Fruit fly (Drosophila melanogaster): ENCODE measurements around the gene Hmgcl.
A peak's percentile ranks its signal among the peaks of the same experiment; 100 is the strongest.

The Hmgcl gene

DNA sequence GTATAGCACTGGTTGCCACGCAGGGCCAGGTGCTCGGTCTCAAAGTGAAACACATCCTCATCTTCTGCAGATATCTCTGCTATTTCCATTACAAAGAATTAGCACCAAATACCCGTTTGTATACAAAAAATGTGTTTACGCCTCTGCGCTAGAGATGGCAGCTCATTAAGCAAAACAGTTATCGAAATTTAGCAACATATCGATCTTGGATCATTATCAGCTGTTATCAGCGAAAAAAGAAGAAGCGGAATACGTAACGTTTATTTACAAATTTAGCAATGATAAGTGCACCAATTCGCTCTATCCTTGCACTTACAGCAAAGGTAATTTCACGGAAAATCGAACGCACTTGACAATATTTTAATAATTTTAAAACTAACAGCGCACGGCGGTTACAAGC, at the start of gene Hmgcl, which contains the start of gene Atac1:
TSS of gene Hmgcl (plus strand) at position 213 of the 400 bp plus-strand sequence.
TSS of gene Atac1 (minus strand) at position 164 of the 400 bp plus-strand sequence.
- no peak for TF ChIP-seq psq (optimal IDR thresholded peaks at IDR 0.05)
- no peak for TF ChIP-seq CG8478 (optimal IDR thresholded peaks at IDR 0.05)
- TF ChIP-seq usp (GFP tag; optimal IDR thresholded peaks at IDR 0.05) = no peak
- TF ChIP-seq EcR (GFP tag; optimal IDR thresholded peaks at IDR 0.05) = no peak
- no peak for TF ChIP-seq Dll (optimal IDR thresholded peaks at IDR 0.05)
- TF ChIP-seq pan (optimal IDR thresholded peaks at IDR 0.05) = no peak

DNA sequence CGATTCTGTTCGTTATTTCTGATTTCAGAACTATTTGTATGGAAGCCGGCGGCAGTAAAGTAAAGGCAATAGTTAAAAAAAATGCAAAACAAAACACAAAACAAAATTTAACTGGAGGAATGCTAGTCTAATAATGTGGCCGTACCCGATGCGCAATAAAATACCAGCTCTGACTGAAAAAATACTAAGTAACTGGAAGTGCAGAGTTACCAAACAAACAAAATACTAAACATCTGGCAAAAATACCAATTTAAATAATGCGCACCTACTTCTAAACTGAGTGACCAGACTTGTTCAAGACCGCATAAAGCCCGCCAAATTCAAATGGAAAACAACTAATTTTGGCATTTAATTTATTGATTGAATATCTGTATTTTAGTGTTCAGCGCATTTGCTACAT, 46.2 kb upstream of the Hmgcl start, which contains the start of gene Wee1:
TSS of gene Wee1 (minus strand) at position 175 of the 400 bp plus-strand sequence.
- TF ChIP-seq pan (optimal IDR thresholded peaks at IDR 0.05) (no peak), psq (optimal IDR thresholded peaks at IDR 0.05) (no peak), usp (GFP tag; optimal IDR thresholded peaks at IDR 0.05) (no peak), EcR (GFP tag; optimal IDR thresholded peaks at IDR 0.05) (no peak), Dll (optimal IDR thresholded peaks at IDR 0.05) (no peak), CG8478 (optimal IDR thresholded peaks at IDR 0.05) (no peak)

DNA sequence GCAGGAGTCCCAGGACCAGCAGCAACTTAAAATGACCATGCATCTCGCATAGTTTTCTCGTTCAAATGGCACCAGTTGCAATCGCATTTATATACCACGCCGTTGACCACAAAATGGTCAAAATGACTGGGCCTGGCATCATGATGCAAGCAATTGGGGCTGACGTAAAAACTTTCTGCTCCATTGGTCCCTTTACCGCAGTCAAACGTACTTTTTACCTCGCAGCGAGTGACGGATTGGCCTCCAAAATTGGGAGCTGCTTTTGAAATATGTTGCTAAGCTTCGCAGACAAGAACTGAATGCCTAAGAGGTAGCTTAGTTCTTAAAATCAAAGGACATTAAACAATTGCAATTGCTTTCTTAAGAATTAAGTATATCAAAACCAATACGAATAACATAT, 43.8 kb upstream of the Hmgcl start, which contains the start of gene CG32829:
TSS of gene CG32829 (minus strand) at position 101 of the 400 bp plus-strand sequence.
- TF ChIP-seq CG8478 (optimal IDR thresholded peaks at IDR 0.05) = no peak
- TF ChIP-seq pan (optimal IDR thresholded peaks at IDR 0.05) = no peak
- TF ChIP-seq usp (GFP tag; optimal IDR thresholded peaks at IDR 0.05) = no peak
- TF ChIP-seq EcR (GFP tag; optimal IDR thresholded peaks at IDR 0.05) = no peak
- no peak for TF ChIP-seq psq (optimal IDR thresholded peaks at IDR 0.05)
- TF ChIP-seq Dll (optimal IDR thresholded peaks at IDR 0.05) = no peak

DNA sequence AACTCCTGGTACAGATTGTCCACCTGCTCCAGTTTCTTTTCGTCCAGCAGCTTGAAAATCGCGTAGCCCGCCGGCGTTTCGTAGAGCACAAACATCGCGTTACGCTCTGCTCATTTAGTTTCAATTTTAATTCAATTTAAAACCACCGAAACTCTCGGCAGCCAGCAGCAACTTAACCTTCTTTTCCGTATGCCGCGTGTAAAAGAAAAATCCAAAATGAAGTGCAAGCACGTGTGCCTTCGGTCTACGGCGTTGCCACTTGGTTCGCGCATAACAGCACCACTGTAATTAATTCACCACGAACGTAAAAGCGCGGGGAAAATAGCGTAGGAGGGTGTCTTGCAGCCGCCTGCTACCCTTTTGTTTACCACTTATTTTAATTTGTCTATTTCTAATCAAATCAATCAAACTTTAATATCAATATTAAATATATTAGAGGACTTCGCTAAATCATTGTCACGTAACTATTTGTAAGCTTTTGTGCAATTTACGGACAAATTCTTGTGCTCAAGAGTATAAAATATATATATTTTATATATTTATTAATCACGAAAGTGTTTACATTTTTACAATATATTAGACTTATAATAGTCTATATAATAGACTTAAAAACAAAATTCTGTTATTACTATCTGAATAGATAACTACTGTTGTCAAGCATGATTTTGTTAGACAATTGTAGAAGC, 41.5 kb upstream of the Hmgcl start, which contains the start of gene nop5:
TSS of gene nop5 (minus strand) at position 227 of the 686 bp plus-strand sequence.
- TF ChIP-seq Dll (optimal IDR thresholded peaks at IDR 0.05) (no peak), pan (optimal IDR thresholded peaks at IDR 0.05) (peak; percentile 97)

DNA sequence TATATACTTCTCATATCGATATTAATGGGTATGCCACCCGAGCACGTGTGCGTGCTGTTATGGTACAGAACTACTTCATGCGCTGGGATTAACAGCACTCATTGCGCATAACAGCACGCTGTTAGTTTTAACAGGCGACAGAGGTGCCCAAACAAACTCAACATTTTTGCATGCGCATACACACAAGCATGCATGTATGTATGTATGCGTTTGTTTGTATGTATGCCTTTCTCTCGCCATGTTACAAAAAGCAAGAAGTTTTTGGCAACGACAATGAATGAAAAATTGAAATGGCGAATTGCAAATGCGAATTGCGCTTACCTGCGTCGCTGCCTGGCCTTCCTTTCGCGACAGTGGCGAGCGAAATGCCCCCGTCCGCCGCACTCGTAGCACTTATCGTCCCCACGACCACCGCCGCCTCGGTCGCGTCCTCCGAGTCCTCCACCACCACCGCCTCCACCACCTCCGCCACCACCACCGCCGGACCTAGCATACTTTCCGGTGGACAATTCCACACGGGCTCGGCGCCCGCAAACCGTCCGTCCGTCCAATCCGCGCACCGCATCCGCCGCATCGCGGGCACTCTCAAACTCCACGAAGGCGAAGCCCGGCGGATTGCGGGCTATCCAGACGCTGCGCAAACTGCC, 40.9 kb upstream of the Hmgcl start:
- TF ChIP-seq usp (GFP tag; optimal IDR thresholded peaks at IDR 0.05) (no peak), psq (optimal IDR thresholded peaks at IDR 0.05) (no peak), pan (optimal IDR thresholded peaks at IDR 0.05) (no peak), EcR (GFP tag; optimal IDR thresholded peaks at IDR 0.05) (no peak), Dll (optimal IDR thresholded peaks at IDR 0.05) (no peak), CG8478 (optimal IDR thresholded peaks at IDR 0.05) (no peak)

DNA sequence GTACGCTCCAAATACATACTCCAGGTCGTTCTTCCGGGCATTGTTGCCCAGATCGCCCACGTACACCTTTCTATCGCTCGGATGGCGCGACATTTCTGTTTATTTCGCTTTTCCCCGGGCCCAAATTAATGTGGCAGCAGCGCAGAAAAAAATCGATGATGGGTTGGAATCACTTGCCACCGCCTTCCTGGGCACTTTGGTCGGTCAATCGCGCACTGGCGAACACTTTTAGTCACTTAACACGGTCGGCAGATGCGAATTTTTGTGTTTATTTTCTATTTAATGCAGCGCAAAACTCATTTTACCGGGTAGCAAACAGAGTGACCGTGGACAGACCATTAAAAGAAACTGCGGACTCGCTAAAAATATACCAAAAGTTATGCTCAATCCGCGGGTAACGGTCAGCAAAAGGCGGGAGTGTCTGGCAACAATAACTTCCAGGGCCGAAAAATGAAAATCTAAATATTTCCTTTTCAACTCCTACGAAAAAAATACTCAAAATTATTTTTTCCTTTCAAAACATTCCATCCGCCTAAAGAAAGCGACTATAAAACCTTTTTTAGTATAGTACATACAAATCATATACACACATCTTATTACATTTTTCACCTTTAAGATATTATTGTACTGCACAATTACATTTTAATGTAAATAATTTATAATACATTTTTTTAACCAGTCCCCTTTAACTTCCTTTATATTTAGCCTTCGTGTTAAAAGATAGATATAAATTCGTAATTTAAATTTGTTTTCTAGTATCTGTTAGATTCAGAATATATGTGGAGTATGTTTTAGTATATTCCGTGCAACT, 40.1 kb upstream of the Hmgcl start, which contains the start of gene x16:
TSS of gene x16 (minus strand) at position 361 of the 811 bp plus-strand sequence.
- TF ChIP-seq EcR (GFP tag; optimal IDR thresholded peaks at IDR 0.05) = no peak
- no peak for TF ChIP-seq usp (GFP tag; optimal IDR thresholded peaks at IDR 0.05)
- no peak for TF ChIP-seq CG8478 (optimal IDR thresholded peaks at IDR 0.05)
- no peak for TF ChIP-seq Dll (optimal IDR thresholded peaks at IDR 0.05)
- no peak for TF ChIP-seq psq (optimal IDR thresholded peaks at IDR 0.05)
- TF ChIP-seq pan (optimal IDR thresholded peaks at IDR 0.05) = no peak

DNA sequence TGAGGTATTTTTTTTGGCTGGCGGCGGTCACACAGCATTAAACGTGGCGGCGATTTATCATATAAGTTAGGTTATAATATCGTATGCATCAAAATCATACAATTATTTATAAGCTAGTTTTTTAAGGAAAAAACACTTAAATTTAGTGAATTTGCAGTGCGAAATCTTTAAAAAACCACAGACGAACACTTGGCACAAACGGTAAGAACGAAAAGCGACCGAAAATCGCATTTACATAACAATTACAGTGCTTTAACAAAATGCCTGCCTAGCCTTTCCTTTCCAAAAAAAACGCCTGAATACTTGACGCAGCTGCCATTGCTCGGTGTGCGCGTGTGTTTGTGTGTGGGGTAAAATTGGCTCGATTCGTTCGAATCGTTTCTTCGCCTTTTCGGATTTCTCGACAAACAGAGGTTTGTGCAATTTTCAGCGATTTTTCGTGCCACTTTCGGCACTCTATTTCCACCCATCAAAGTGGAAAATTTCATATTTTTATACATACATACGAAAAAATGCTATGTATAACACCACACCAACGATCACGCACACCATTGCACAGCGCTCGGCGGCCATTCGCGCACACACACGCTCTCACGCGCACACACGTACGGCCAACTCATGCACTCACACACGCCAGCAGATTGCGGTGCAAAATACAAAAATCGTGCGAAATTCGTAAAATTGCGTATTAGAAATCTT, 39.4 kb upstream of the Hmgcl start, which contains the start of gene Hrb27C:
TSS of gene Hrb27C (plus strand) at position 44 of the 699 bp plus-strand sequence.
- TF ChIP-seq CG8478 (optimal IDR thresholded peaks at IDR 0.05) = peak; percentile 33
- TF ChIP-seq pan (optimal IDR thresholded peaks at IDR 0.05) = no peak

DNA sequence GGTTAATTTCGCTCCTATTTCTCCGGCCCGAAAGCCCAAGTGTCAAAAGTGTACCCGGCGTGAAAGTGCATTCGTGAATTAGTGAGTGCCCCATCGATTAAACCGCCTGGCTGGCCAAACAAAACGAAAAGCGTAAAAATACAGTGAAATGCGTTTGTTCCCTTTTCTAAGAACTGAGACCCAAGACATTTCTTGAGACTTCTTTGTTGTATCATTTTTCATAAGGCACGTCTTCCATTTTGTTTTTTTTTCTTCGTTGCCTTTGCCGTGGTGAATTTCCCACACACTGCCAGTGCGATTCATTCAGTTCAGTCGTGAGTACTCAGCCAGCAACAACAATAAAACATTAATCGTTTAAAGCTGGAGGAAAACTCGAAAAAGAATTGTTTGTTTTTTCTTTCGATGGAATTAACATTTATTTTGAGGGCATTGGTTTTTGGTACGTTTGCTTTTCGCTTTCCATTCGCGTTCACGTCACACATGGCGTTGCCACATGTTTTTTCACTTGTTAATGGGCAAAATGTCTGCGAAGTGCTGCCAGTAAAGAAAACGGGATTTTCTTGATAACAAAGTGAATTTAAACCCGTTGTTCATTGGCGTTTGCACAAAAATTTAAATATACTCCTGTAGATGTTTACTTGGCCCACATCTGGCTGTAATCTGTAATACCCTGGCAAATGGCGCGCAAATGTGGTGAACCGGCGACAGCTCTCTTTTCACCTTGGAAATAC, 38.7 kb upstream of the Hmgcl start:
- TF ChIP-seq CG8478 (optimal IDR thresholded peaks at IDR 0.05) (no peak), pan (optimal IDR thresholded peaks at IDR 0.05) (no peak), psq (optimal IDR thresholded peaks at IDR 0.05) (no peak), Dll (optimal IDR thresholded peaks at IDR 0.05) (no peak), EcR (GFP tag; optimal IDR thresholded peaks at IDR 0.05) (no peak), usp (GFP tag; optimal IDR thresholded peaks at IDR 0.05) (no peak)

DNA sequence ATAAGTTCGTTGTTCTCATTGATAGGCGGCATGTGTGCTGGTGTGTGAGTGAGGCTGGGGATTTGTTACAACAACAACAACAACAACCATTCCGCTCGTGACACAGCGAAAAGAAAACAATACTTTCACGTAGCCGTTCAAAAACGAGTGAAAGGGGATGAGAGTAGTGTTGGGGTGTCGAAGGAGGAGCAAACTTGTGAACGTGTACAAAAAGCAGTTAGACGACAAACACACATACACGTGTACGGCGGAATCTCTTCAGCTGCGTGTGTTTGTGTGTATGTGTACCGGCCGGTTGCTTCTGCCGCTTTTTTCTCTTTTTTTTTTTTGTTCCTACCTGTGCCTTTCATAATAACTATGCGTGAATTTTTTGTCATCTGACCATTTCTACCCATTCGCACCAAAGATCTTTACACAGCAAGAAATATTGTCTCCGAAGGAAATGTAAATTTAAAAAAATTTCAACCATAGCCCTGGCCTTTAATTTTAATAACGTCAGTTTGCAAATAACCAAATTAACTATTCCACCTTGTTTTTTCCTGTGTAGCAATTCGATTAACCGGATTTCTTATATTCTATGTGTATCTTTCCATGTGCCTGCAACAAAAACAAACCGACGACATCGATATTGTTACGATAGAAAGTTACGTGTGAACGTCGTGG, 38.0 kb upstream of the Hmgcl start:
- TF ChIP-seq CG8478 (optimal IDR thresholded peaks at IDR 0.05) (no peak), psq (optimal IDR thresholded peaks at IDR 0.05) (no peak), pan (optimal IDR thresholded peaks at IDR 0.05) (no peak), EcR (GFP tag; optimal IDR thresholded peaks at IDR 0.05) (no peak)

DNA sequence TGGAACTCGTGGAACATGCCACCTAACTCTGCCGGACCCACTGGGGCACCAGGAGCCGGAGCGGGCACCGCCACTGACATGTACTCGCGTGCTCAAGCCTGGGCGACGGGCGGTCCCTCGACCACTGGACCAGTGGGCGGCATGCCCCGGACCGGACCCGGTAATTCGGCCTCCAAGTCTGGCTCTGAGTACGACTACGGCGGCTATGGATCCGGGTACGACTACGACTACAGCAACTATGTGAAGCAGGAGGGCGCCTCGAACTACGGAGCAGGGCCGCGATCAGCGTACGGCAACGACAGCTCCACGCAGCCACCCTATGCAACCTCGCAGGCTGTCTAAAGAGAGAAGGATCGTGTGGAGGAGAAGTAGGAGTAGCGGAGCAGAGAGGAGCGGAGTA, 35.1 kb upstream of the Hmgcl start:
- TF ChIP-seq CG8478 (optimal IDR thresholded peaks at IDR 0.05) (no peak), EcR (GFP tag; optimal IDR thresholded peaks at IDR 0.05) (no peak), pan (optimal IDR thresholded peaks at IDR 0.05) (no peak), psq (optimal IDR thresholded peaks at IDR 0.05) (no peak), usp (GFP tag; optimal IDR thresholded peaks at IDR 0.05) (no peak), Dll (optimal IDR thresholded peaks at IDR 0.05) (no peak)

All from whole organism.